Worm (Caenorhabditis elegans) whole organism, mixed stage, embryonic: ENCODE data around the gene F35H10.2.

ENCODE experiments used
- ceh-43 ChIP-seq: fragments of 200-800 bp; sonication (Bioruptor generic); optimal IDR thresholded peaks from 2 replicates; lab custom pipeline; 2018; ENCODE audit warnings: mild to moderate bottlenecking, missing genetic modification characterization, moderate library complexity, missing compliant biosample characterization
- elt-1 ChIP-seq: sonication (generic microtip); optimal IDR thresholded peaks from 2 replicates; lab custom pipeline; 2017; ENCODE audit warnings: missing genetic modification characterization, mild to moderate bottlenecking, missing compliant biosample characterization, antibody characterized with exemption, moderate library complexity, borderline replicate concordance; ENCODE audit not compliant: insufficient read depth
- lin-32 ChIP-seq: fragments of 200-800 bp; sonication (Bioruptor generic); optimal IDR thresholded peaks from 2 replicates; lab custom pipeline; 2018; ENCODE audit warnings: mild to moderate bottlenecking, missing genetic modification characterization, missing compliant biosample characterization
- snpc-4 ChIP-seq: fragments of 150-350 bp; optimal IDR thresholded peaks from 2 replicates; lab custom pipeline; 2014; ENCODE audit warnings: missing biosample characterization, missing genetic modification characterization

DNA sequence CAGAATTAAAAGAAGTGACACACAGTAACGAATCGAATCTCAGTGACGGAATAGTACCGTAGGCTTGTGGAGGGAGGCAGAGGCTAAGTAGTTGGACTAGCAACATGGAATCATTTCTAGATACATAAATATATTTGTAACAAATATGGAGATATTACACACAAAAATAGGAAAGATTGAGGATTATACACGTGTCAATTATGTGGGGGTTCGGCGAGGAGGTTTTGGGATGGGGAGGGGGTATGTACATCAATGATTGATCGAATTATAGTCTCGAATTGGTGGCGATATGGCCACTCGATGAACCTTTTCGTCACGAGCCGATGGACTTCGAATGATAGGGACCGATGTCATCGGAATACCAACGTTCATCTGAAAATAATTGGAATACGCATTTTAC is 21.6 kb upstream of the F35H10.2 start:
- TF ChIP-seq elt-1 (tag; lab: Kevin White, UChicago) (no peak), ceh-43 (GFP tag; lab: Kevin White, UChicago) (no peak), snpc-4 (tag; lab: Kevin White, UChicago) (no peak), lin-32 (no peak)
